Fruit fly (Drosophila melanogaster) whole organism, wandering third instar larva: Measurements from ENCODE around the gene VAChT.

Experiments used
- Abd-B ChIP-seq: fragments of >200 bp; optimal IDR thresholded peaks from 2 replicates; lab custom pipeline; 2017; ENCODE audit warnings: missing biosample characterization, missing genetic modification characterization
- CG32264 ChIP-seq: fragments of 200-800 bp; sonication (Bioruptor generic); optimal IDR thresholded peaks from 2 replicates; lab custom pipeline; 2016; ENCODE audit warnings: missing biosample characterization, missing genetic modification characterization
- CG9705 ChIP-seq: fragments of 200-800 bp; sonication (Bioruptor generic); optimal IDR thresholded peaks from 2 replicates; lab custom pipeline; 2018; ENCODE audit warnings: missing biosample characterization, mild to moderate bottlenecking, missing genetic modification characterization
- CrebA ChIP-seq: fragments of 200-800 bp; sonication (Bioruptor generic); optimal IDR thresholded peaks from 2 replicates; lab custom pipeline; 2016; ENCODE audit warnings: missing biosample characterization, mild to moderate bottlenecking, missing genetic modification characterization, borderline replicate concordance
- Dfd ChIP-seq: fragments of >200 bp; optimal IDR thresholded peaks from 2 replicates; lab custom pipeline; 2017; ENCODE audit warnings: missing biosample characterization, missing genetic modification characterization
- Dif ChIP-seq: fragments of 200-275, 200-300 bp; sonication (Bioruptor generic); optimal IDR thresholded peaks from 2 replicates; lab custom pipeline; 2018; ENCODE audit warnings: missing biosample characterization, missing genetic modification characterization; ENCODE audit not compliant: partially characterized antibody
- GATAd ChIP-seq: sonication (Bioruptor generic); optimal IDR thresholded peaks from 2 replicates; lab custom pipeline; 2016; ENCODE audit warnings: missing biosample characterization, missing genetic modification characterization
- HLH106 ChIP-seq: fragments of 200-800 bp; optimal IDR thresholded peaks from 3 replicates; lab custom pipeline; 2019; ENCODE audit warnings: missing biosample characterization, mild to moderate bottlenecking, missing genetic modification characterization, moderate library complexity
- Hnf4 ChIP-seq: fragments of 200-800 bp; sonication (Bioruptor generic); optimal IDR thresholded peaks from 2 replicates; lab custom pipeline; 2016; ENCODE audit warnings: missing biosample characterization, mild to moderate bottlenecking, missing genetic modification characterization
- Hr78 ChIP-seq: fragments of >200 bp; optimal IDR thresholded peaks from 2 replicates; lab custom pipeline; 2017; ENCODE audit warnings: missing biosample characterization, missing genetic modification characterization
- Hr83 ChIP-seq: fragments of 200-300 bp; sonication (Bioruptor generic); optimal IDR thresholded peaks from 2 replicates; lab custom pipeline; 2016; ENCODE audit warnings: missing biosample characterization, mild to moderate bottlenecking, missing genetic modification characterization, moderate library complexity; ENCODE audit not compliant: poor library complexity, severe bottlenecking
- Jra ChIP-seq: sonication (Bioruptor generic); optimal IDR thresholded peaks from 2 replicates; lab custom pipeline; 2016; ENCODE audit warnings: missing biosample characterization, missing genetic modification characterization
- Mio ChIP-seq: sonication (Bioruptor generic); optimal IDR thresholded peaks from 2 replicates; lab custom pipeline; 2016; ENCODE audit warnings: missing biosample characterization, missing genetic modification characterization
- Myc ChIP-seq: fragments of >200 bp; optimal IDR thresholded peaks from 2 replicates; lab custom pipeline; 2017
- N ChIP-seq: fragments of >200 bp; optimal IDR thresholded peaks from 2 replicates; lab custom pipeline; 2018; ENCODE audit warnings: missing biosample characterization, missing external identifiers, missing genetic modification characterization
- OdsH ChIP-seq: fragments of 200-800 bp; sonication (Bioruptor generic); optimal IDR thresholded peaks from 2 replicates; lab custom pipeline; 2016; ENCODE audit warnings: missing biosample characterization, mild to moderate bottlenecking, missing genetic modification characterization
- Rel ChIP-seq, 2 experiments: fragments of 200-800 bp; sonication (Bioruptor generic) in 1 of 2; optimal IDR thresholded peaks; 2 replicates in 1 of 2; 3 replicates in 1 of 2; lab custom pipeline; 2016 to 2019; ENCODE audit warnings: mild to moderate bottlenecking in 2 of 2, missing biosample characterization in 2 of 2, missing genetic modification characterization in 2 of 2, moderate library complexity in 1 of 2
- Sp1 ChIP-seq: fragments of 200-800 bp; sonication (Bioruptor generic); optimal IDR thresholded peaks from 3 replicates; lab custom pipeline; 2019; ENCODE audit warnings: missing biosample characterization, mild to moderate bottlenecking, missing genetic modification characterization, moderate library complexity
- Vsx2 ChIP-seq: fragments of 200-300, 225-300 bp; sonication (Bioruptor generic); optimal IDR thresholded peaks from 2 replicates; lab custom pipeline; 2018; ENCODE audit warnings: missing biosample characterization, missing genetic modification characterization; ENCODE audit not compliant: partially characterized antibody
- br ChIP-seq: fragments of 200-800 bp; sonication (Bioruptor generic); optimal IDR thresholded peaks from 2 replicates; lab custom pipeline; 2016; ENCODE audit warnings: missing biosample characterization, missing genetic modification characterization
- brk ChIP-seq: fragments of 200-800 bp; sonication (Bioruptor generic); optimal IDR thresholded peaks from 2 replicates; lab custom pipeline; 2016; ENCODE audit warnings: missing biosample characterization, mild to moderate bottlenecking, missing genetic modification characterization
- dl ChIP-seq, 2 experiments: fragments of 175-275, 200-275 bp in 1 of 2; fragments of 200-275 bp in 1 of 2; sonication (Bioruptor generic); optimal IDR thresholded peaks; lab custom pipeline; 2018; ENCODE audit warnings: mild to moderate bottlenecking in 2 of 2, missing biosample characterization in 2 of 2, missing genetic modification characterization in 2 of 2, moderate library complexity in 2 of 2; ENCODE audit not compliant: partially characterized antibody in 2 of 2, insufficient read depth in 1 of 2
- dmrt93B ChIP-seq: fragments of 200-800 bp; sonication (Bioruptor generic); optimal IDR thresholded peaks from 2 replicates; lab custom pipeline; 2018; ENCODE audit warnings: missing biosample characterization, mild to moderate bottlenecking, missing genetic modification characterization
- dsf ChIP-seq: sonication (Bioruptor generic); optimal IDR thresholded peaks from 2 replicates; lab custom pipeline; 2016; ENCODE audit warnings: missing biosample characterization, missing genetic modification characterization, borderline replicate concordance
- ey ChIP-seq: fragments of 200-800 bp; sonication (Bioruptor generic); optimal IDR thresholded peaks from 2 replicates; lab custom pipeline; 2016; ENCODE audit warnings: missing biosample characterization, missing genetic modification characterization
- foxo ChIP-seq, 2 experiments: fragments of 200-800 bp; sonication (Bioruptor generic); optimal IDR thresholded peaks; 2 replicates in 1 of 2; 3 replicates in 1 of 2; lab custom pipeline; 2016 to 2017; ENCODE audit warnings: missing biosample characterization in 2 of 2, missing genetic modification characterization in 2 of 2
- fru ChIP-seq: fragments of 200-800 bp; sonication (Bioruptor generic); optimal IDR thresholded peaks from 3 replicates; lab custom pipeline; 2016; ENCODE audit warnings: missing biosample characterization, mild to moderate bottlenecking, missing genetic modification characterization
- h ChIP-seq: fragments of 200-800 bp; sonication (Bioruptor generic); optimal IDR thresholded peaks from 3 replicates; lab custom pipeline; 2016; ENCODE audit warnings: missing biosample characterization, mild to moderate bottlenecking, missing genetic modification characterization
- jim ChIP-seq: fragments of 175-275, 200-325 bp; sonication (Bioruptor generic); optimal IDR thresholded peaks from 2 replicates; lab custom pipeline; 2016; ENCODE audit warnings: missing biosample characterization, mild to moderate bottlenecking, missing genetic modification characterization
- lola ChIP-seq: fragments of >200 bp; optimal IDR thresholded peaks from 2 replicates; lab custom pipeline; 2017; ENCODE audit warnings: missing biosample characterization, missing genetic modification characterization
- pan ChIP-seq: fragments of >200 bp; optimal IDR thresholded peaks from 2 replicates; lab custom pipeline; 2017
- psq ChIP-seq: fragments of 200-800 bp; sonication (Bioruptor generic); optimal IDR thresholded peaks from 3 replicates; lab custom pipeline; 2017; ENCODE audit warnings: missing biosample characterization, mild to moderate bottlenecking, missing genetic modification characterization, moderate library complexity
- rgr ChIP-seq: fragments of 200-800 bp; sonication (Bioruptor generic); optimal IDR thresholded peaks from 3 replicates; lab custom pipeline; 2016; ENCODE audit warnings: missing biosample characterization, mild to moderate bottlenecking, missing genetic modification characterization
- sage ChIP-seq: fragments of 200-800 bp; sonication (Bioruptor generic); optimal IDR thresholded peaks from 2 replicates; lab custom pipeline; 2016; ENCODE audit warnings: missing biosample characterization, mild to moderate bottlenecking, missing genetic modification characterization
- sv ChIP-seq: fragments of 200-800 bp; sonication (Bioruptor generic); optimal IDR thresholded peaks from 3 replicates; lab custom pipeline; 2016; ENCODE audit warnings: missing biosample characterization, missing genetic modification characterization
- tai ChIP-seq: sonication (Bioruptor generic); optimal IDR thresholded peaks from 2 replicates; lab custom pipeline; 2016; ENCODE audit warnings: missing biosample characterization, missing genetic modification characterization
- usp ChIP-seq: fragments of >200 bp; optimal IDR thresholded peaks from 2 replicates; lab custom pipeline; 2017; ENCODE audit warnings: missing biosample characterization, missing genetic modification characterization
- woc ChIP-seq: sonication (Bioruptor generic); optimal IDR thresholded peaks from 2 replicates; lab custom pipeline; 2016; ENCODE audit warnings: missing biosample characterization, mild to moderate bottlenecking, missing genetic modification characterization

VAChT gene

dm6 chr3R:18742358-18743269 lies 37.3 kb downstream of the VAChT start:
- TF ChIP-seq rgr (GFP tag; lab: Kevin White, UChicago): peak; percentile 82
- TF ChIP-seq Sp1 (GFP tag; lab: Kevin White, UChicago): peak; percentile 51
- peak; percentile 70 for TF ChIP-seq HLH106 (tag; lab: Kevin White, UChicago)
- no peak for TF ChIP-seq tai (GFP tag; lab: Kevin White, UChicago)
- peak; percentile 80 for TF ChIP-seq Dif (GFP tag; lab: Kevin White, UChicago)
- peak; percentile 73 for TF ChIP-seq fru (GFP tag; lab: Kevin White, UChicago)
- peak; percentile 52 for TF ChIP-seq Vsx2 (GFP tag; lab: Kevin White, UChicago)
- peak; percentile 73 for TF ChIP-seq dl (GFP tag; optimal IDR thresholded peaks at IDR 0.05; lab: Kevin White, UChicago; ENCODE audit: insufficient read depth in 1 of 2, partially characterized antibody in 2 of 2)
- TF ChIP-seq lola: no peak
- TF ChIP-seq foxo (GFP tag; optimal IDR thresholded peaks at IDR 0.05; lab: Kevin White, UChicago): peak; percentile 26 to 71
- TF ChIP-seq h (GFP tag; lab: Kevin White, UChicago): peak; percentile 67
- peak; percentile 14 for TF ChIP-seq dsf (GFP tag; lab: Kevin White, UChicago)
- TF ChIP-seq woc (GFP tag; lab: Kevin White, UChicago): peak; percentile 47
- no peak for TF ChIP-seq pan (lab: Kevin White, UChicago)
- TF ChIP-seq dmrt93B: peak; percentile 55
- peak; percentile 81 for TF ChIP-seq br
- no peak for TF ChIP-seq Myc (lab: Kevin White, UChicago)
- no peak for TF ChIP-seq psq (GFP tag; lab: Kevin White, UChicago)
- peak; percentile 16 for TF ChIP-seq CG9705 (GFP tag; lab: Kevin White, UChicago)
- no peak for TF ChIP-seq Mio (GFP tag; lab: Kevin White, UChicago)
- TF ChIP-seq brk (GFP tag; lab: Kevin White, UChicago): peak; percentile 11
- TF ChIP-seq N: peak; percentile 12
- peak; percentile 62 for TF ChIP-seq Hnf4 (GFP tag; lab: Kevin White, UChicago)
- TF ChIP-seq sv (GFP tag; lab: Kevin White, UChicago): no peak
- no peak for TF ChIP-seq jim (GFP tag; lab: Kevin White, UChicago)
- no peak for TF ChIP-seq Hr78 (GFP tag; lab: Kevin White, UChicago)
- TF ChIP-seq Hr83: no peak
- peak; percentile 24 for TF ChIP-seq Jra (GFP tag; lab: Kevin White, UChicago)
- no peak for TF ChIP-seq Dfd (GFP tag; lab: Kevin White, UChicago)
- TF ChIP-seq sage (GFP tag; lab: Kevin White, UChicago): peak; percentile 62
- no peak for TF ChIP-seq Rel (GFP tag; optimal IDR thresholded peaks at IDR 0.05; lab: Kevin White, UChicago)
- TF ChIP-seq Rel (tag; optimal IDR thresholded peaks at IDR 0.05; lab: Kevin White, UChicago): peak; percentile 99
- no peak for TF ChIP-seq GATAd (GFP tag; lab: Kevin White, UChicago)
- peak; percentile 62 for TF ChIP-seq OdsH (GFP tag; lab: Kevin White, UChicago)
- no peak for TF ChIP-seq Abd-B (GFP tag; lab: Kevin White, UChicago)
- peak; percentile 70 for TF ChIP-seq ey
- TF ChIP-seq usp (GFP tag; lab: Kevin White, UChicago): no peak
- no peak for TF ChIP-seq CG32264 (GFP tag; lab: Kevin White, UChicago)
- TF ChIP-seq CrebA (GFP tag; lab: Kevin White, UChicago): no peak
